Fruit fly (Drosophila melanogaster) ovary, adult (tissue): ENCODE measurements around the gene CG7432.
A peak's percentile ranks its signal among the peaks of the same experiment; 100 is the strongest.

Experiments used
- CG17801 ChIP-seq: fragments of 200-800 bp; optimal IDR thresholded peaks from 2 replicates; lab custom pipeline; 2019; ENCODE audit warnings: missing biosample characterization, mild to moderate bottlenecking, missing genetic modification characterization, moderate library complexity; ENCODE audit not compliant: partially characterized antibody

CG7432 gene

DNA sequence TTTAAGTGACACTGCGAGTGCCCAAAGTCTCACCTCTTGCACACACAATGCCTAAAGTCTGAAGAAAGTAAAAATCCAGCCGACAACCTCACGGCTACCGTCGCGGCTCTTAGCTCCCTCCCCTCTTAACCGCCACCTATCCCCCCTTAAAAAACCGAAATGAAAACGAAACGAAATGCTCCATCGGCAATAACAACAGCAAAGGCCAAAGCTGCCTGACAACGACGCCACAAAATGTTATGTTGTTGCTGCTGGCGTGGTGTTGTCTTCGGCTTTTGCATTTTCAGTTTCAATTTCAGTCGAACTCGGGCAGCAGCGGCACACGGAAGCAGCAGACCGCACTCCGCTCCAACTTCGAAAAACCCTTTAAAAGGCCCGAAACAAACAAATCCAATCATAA, at the start of gene CG7432:
TSS of gene CG7432 (plus strand) at position 295 of the 400 bp plus-strand sequence.
- no peak for TF ChIP-seq CG17801 (GFP tag; lab: Kevin White, UChicago)

DNA sequence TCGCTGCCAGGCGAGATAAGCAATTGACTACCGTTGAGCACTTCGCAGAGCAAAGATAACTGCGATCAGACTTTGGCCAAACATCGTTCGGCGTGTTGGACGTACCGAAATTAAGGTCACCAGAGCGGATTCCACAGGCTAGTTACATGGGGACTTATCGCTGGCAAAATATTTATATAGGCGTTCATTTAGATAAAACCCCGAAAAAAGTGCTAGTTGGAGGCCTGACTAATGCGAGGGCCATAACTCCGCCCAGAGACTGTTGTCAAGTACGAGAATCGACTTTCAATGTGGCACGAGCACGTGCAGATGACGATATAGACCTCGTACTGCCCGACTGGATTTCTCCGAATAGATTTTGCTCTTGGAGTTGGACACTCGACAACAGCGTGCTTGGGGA, 44.9 kb upstream of the CG7432 start:
- no peak for TF ChIP-seq CG17801 (GFP tag; lab: Kevin White, UChicago)

- no peak for TF ChIP-seq CG17801 (GFP tag; lab: Kevin White, UChicago)
Measured at dm6 chr3R:19620953-19621352, 43.9 kb upstream of the CG7432 start.

DNA sequence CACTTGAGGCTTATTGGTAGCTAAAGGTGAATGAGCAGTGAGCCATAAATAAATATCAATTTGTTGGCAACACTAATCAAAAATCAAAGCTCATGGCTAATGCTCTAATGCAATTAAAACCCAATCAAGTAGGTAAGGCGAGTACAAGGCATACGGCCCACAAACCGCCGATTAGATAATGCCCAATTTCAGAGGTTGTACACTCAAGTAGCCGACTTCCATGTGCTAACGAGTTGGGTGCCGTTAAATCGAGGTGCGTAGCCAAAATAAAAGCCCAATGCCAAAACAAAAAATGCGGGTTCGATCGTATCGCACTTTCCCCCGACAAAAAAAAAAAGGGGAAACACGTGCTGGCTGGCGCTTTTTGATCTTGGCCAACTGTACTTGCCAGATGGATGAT, 42.8 kb upstream of the CG7432 start:
- no peak for TF ChIP-seq CG17801 (GFP tag; lab: Kevin White, UChicago)

DNA sequence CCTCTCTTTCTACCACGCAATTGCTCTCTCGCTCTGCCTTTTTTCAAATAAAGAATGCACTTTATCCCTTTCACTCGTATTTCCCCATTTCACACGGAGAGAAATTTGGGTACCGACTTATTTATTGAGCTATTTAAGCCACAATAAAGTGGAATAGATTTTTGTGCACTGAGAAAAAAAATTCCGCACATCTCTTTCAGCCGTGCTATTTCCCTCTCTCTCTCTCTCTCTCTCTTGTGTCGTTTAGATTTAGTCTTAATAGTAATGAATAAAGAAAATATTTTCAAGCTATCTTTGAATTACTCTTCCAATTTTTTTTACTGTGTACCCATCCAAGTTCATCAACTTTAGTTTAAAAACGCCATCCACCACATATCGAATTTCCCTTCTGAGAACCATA, 41.2 kb upstream of the CG7432 start:
- peak; percentile 73 for TF ChIP-seq CG17801 (GFP tag; lab: Kevin White, UChicago)

DNA sequence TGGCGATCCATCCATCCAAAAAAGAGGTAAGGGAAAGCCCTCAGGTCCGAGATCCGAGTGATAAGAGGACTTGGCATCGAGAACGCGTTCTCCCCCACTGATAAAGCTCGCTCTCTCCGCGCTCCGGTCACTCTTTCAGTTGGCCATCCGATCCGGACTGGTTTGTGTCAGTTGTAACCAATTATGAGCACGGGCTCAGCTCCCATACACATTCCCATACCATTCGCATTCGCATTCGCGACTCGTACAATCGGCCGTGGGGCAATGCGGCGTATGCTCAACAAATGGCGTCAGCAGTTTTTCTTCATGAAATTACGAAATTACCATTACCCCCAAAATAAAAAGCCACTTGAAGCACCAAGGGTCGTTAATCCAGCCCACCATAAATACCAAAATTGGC, 40.3 kb upstream of the CG7432 start:
- no peak for TF ChIP-seq CG17801 (GFP tag; lab: Kevin White, UChicago)

- TF ChIP-seq CG17801 (GFP tag; lab: Kevin White, UChicago): no peak
Measured at dm6 chr3R:19625300-19626230, 39.2 kb upstream of the CG7432 start.

- peak; percentile 29 for TF ChIP-seq CG17801 (GFP tag; lab: Kevin White, UChicago)
Measured at dm6 chr3R:19627792-19628522, 36.9 kb upstream of the CG7432 start.

dm6 chr3R:19632685-19633116, 32.1 kb upstream of the CG7432 start, which contains the start of gene CG6231:
CG6231 (minus strand) TSS chr3R:19632718.
- no peak for TF ChIP-seq CG17801 (GFP tag; lab: Kevin White, UChicago)

- TF ChIP-seq CG17801 (GFP tag; lab: Kevin White, UChicago): no peak
Measured at dm6 chr3R:19634649-19635048, 30.2 kb upstream of the CG7432 start, which contains the start of gene CG34138. CG34138 (plus strand) TSS chr3R:19634949.

DNA sequence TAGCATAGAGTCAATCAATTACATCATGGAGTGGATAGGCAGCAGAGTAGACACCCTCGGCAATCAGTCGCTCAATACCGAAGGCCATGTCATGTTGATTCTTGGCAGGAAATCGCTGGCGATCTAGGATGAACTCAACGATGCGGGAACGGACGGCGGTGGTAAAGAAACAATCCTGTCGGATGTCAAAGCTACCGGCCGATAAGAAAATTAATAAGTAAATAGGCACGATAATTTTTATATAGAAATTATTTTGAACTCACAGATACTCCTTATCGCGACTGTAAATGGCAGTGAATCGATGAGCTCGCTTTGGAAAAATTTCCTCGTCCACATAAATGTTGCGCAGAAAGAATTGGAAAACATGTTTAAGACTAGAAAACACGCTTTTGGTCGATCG, 26.8 kb upstream of the CG7432 start:
- TF ChIP-seq CG17801 (GFP tag; lab: Kevin White, UChicago): no peak

- TF ChIP-seq CG17801 (GFP tag; lab: Kevin White, UChicago): peak; percentile 10
Measured at dm6 chr3R:19641058-19641457, 23.7 kb upstream of the CG7432 start.

- TF ChIP-seq CG17801 (GFP tag; lab: Kevin White, UChicago): peak; percentile 95
Measured at dm6 chr3R:19641498-19642065, 23.2 kb upstream of the CG7432 start.

DNA sequence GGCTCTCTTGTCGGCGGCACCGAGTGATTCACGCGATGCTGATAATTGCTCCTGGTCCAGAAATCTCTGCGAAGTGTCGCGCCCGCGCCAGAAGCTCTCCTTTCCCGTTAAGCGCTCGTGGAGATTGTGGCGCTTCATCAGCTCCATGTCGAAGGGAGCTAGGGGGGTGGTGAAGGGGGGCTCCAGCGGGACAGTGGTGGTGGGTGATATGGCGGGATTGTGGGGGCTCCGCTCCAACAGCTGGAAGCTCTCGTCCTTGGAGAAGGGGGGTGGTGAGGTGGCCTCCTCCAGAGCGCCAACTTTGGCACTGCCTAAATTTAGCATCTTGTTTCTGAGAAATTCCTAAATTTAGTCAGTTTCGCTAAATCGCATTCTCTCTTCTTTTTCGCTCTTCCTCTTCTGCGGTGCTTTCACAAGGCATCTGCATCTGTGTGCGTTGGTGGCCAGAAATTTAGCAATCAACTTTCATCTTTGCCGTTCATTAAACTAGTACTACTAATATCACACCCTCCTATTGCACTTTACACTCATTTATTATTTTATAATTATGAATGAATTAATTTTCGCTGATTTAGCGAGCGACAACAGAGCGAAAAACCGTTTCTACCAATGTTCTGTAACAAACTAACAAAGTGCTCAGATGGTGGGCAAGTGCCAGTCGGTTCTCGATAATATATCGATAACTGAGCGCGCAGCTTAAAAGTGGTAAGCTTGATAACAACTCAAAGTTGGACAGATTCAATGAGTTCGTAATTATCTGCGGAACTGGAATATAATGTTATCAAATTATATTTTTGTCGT, 22.5 kb upstream of the CG7432 start, which contains the start of gene subdued:
TSS of gene subdued (minus strand) at position 631 of the 801 bp plus-strand sequence.
- peak; percentile 19 for TF ChIP-seq CG17801 (GFP tag; lab: Kevin White, UChicago)
